Worm (Caenorhabditis elegans): Measurements from ENCODE around the gene egl-47.

Gene egl-47

DNA sequence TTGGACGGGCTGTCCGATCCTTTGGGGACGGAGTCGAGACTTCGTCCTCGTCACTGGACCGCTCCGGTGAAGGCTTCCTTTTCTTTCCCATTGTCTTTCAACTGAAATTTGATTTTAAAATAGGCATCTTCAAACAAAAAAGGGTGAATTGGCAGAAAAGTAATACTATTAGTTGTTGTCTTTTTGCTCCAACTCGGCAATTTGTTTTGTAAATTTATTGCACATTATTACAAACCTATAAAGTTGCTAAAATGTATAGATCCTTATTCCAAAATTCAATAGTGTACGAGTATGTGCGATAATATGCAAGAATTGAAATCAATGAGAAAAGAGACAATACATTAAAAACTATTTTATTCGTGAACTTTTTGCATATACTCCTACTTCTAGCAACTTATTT is 39.5 kb upstream of the egl-47 start, which contains the start of gene lsy-12:
lsy-12 (minus strand) TSS at position 101 of the 400 bp plus-strand sequence.
- no peak for TF ChIP-seq ceh-62 (tag; optimal IDR thresholded peaks at IDR 0.05)
- no peak for TF ChIP-seq F44E2.7 (GFP tag; IDR thresholded peaks at IDR 0.05)

DNA sequence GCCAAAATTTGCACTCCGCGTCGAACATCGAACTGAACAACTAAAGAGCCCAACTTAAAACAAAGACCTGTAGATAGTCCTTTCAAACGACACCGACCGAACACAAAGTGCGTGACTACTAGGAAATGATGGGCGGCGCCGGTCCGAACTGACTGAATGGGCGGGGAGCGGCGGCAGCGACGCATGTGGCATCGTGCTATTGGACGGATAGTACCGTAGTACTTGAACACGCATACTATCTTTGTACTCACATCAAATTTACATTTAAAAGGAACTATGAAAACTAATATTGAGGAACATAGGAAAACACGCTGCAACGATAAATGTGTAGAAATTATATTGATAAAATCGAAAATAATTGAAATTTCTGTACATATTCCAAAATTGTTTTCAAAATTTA is 39.0 kb upstream of the egl-47 start:
- TF ChIP-seq D1046.2 (GFP tag; IDR thresholded peaks at IDR 0.05) (no peak), aha-1 (tag) (peak; percentile 50), pha-4 (GFP tag; IDR thresholded peaks at IDR 0.05) (no peak), pha-4 (tag; optimal IDR thresholded peaks at IDR 0.05) (no peak)

DNA sequence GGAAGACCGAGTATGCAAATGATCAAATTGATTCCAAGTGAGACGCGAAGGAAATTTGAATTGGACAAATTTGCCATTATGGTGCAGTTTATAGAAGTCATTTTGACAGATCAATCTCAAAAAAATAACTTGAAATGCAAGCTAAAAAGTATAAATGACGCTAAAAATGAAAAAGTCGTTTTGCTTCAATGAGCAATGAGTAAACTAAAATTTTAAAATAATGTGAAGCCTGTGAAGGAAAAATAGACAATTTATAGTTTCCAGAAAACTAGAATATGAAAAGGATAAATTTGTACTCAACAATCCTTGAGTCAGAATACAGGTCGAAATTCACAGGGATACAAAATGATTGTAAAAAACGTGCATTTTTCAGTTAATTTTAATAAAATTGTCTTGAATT is 31.1 kb upstream of the egl-47 start, which contains the start of gene srab-17:
srab-17 (minus strand) TSS at position 101 of the 400 bp plus-strand sequence.
- TF ChIP-seq lin-1 (GFP tag; IDR thresholded peaks at IDR 0.05) (no peak), nhr-102 (tag; optimal IDR thresholded peaks at IDR 0.05) (no peak), nhr-11 (tag; optimal IDR thresholded peaks at IDR 0.05) (no peak), snpc-4 (tag; optimal IDR thresholded peaks at IDR 0.05) (no peak), zip-2 (tag; optimal IDR thresholded peaks at IDR 0.05) (no peak), Y105C5A.15 (GFP tag; IDR thresholded peaks at IDR 0.05) (no peak), nhr-41 (GFP tag; IDR thresholded peaks at IDR 0.05) (no peak), zfp-2 (tag; optimal IDR thresholded peaks at IDR 0.05) (no peak), F10B5.3 (tag; optimal IDR thresholded peaks at IDR 0.05) (no peak), ceh-44 (GFP tag; IDR thresholded peaks at IDR 0.05) (no peak)

DNA sequence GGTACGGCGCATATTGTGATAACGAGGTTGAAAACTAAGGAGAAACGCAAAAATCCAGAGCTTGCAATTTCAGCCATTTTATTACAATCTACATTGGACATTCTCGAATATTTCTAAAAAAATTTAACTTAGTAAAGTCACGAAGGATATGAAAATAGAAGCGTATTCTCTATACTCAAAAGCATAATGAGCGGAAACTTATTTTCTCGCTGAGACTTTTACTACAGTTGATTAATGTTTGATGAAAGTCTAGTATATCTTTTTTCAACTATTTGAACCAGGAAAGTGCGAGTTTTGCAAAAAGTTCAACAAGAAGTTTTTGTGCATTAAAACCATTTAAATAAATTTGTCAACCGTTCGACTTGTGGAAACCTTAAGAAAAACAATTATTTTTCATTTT is 28.0 kb upstream of the egl-47 start, which contains the start of gene srab-18:
srab-18 (minus strand) TSS at position 101 of the 400 bp plus-strand sequence.
- TF ChIP-seq aha-1 (tag): peak; percentile 16
- TF ChIP-seq lin-29 (GFP tag; IDR thresholded peaks at IDR 0.05): no peak
- TF ChIP-seq D1046.2 (GFP tag; IDR thresholded peaks at IDR 0.05): no peak
- no peak for TF ChIP-seq rbr-2 (tag; optimal IDR thresholded peaks at IDR 0.05)
- no peak for TF ChIP-seq unc-130 (GFP tag; optimal IDR thresholded peaks at IDR 0.05)
- TF ChIP-seq daf-12 (tag; optimal IDR thresholded peaks at IDR 0.05): no peak

DNA sequence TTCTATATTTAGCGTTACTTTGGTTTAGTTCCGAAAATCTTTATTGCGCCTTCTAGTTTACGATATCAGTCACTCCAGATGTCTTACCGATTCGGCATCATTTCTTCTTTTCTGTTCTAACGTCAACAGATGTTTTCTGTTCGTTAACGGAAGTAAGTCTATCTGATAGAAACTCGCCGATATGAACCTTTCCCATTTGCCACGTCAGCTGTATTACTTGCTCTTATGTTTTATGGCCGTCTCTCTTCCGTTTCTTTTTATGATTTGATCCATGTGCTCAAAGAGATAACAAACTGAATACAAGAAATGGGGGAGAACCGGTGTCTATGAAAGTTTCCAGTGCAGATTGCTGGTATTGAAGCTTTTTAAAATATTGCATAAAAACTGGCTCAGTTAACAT is 20.0 kb upstream of the egl-47 start, which contains the start of gene srab-26:
srab-26 (minus strand) TSS at position 101 of the 400 bp plus-strand sequence.
- TF ChIP-seq Y75B8A.6 (GFP tag; IDR thresholded peaks at IDR 0.05): no peak
- no peak for TF ChIP-seq nhr-6 (tag; optimal IDR thresholded peaks at IDR 0.05)
- no peak for TF ChIP-seq dmd-8 (GFP tag; IDR thresholded peaks at IDR 0.05)
- TF ChIP-seq F26F4.8 (GFP tag; conservative IDR thresholded peaks at IDR 0.05): no peak
- TF ChIP-seq dpl-1 (GFP tag; optimal IDR thresholded peaks at IDR 0.05): no peak

DNA sequence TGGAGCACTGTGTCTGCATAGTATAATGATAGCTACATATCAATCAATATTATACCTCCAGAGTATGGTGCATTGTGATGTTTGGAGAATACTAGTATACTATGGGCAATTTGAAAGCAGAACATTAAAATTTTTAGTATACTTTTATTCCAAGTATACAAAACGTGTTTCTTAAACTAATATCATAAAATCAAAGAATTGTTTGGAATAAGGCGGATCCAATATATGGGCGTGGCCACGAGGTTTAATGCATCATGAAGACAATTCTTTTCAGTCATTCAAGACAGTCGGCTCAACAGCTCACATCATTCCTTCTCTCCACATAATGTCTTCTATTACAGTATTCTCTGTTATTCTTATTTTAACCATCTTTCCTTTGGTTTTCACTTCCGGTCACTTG is 19.5 kb upstream of the egl-47 start, which contains the start of gene sdz-31:
sdz-31 (plus strand) TSS at position 301 of the 400 bp plus-strand sequence.
- TF ChIP-seq daf-16 (GFP tag; optimal IDR thresholded peaks at IDR 0.05) (no peak), daf-16 (tag; optimal IDR thresholded peaks at IDR 0.05) (no peak), ZK546.5 (tag; optimal IDR thresholded peaks at IDR 0.05) (no peak)

DNA sequence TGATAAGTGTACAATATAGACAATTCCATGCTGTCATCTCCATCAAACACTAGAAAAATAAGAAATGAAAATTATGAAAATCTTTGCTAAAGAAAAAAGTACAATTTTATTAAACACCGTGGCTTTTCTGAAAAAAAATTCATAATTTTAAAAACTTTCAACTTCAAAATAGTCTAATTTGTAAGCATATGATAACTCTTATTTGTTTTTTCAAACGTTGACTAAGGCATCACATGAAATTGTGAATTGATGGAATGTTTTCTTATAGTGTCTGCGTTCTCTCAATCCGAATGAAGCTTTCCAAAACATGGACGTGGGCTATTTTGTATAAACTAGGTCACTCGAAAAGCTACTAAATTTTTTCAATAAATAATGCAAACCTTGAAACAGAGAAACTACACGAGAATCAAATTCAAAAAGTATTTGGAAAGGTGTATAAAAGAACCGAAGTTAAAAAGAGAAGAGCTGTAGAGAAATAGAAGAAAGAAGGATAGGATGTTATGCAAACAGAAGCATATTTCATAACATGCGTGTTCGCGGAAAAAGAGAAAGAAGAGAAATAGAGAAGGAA is 13.4 kb upstream of the egl-47 start, which contains the start of gene clp-9:
clp-9 (minus strand) TSS at position 51 of the 571 bp plus-strand sequence.
- no peak for TF ChIP-seq nhr-28 (tag; optimal IDR thresholded peaks at IDR 0.05)
- no peak for TF ChIP-seq jun-1 (tag; optimal IDR thresholded peaks at IDR 0.05)
- TF ChIP-seq mdl-1 (tag; optimal IDR thresholded peaks at IDR 0.05): no peak
- peak in 1 of 2 experiments; percentile 92 for TF ChIP-seq unc-62 (GFP tag; optimal IDR thresholded peaks at IDR 0.05 in 1 of 2)
- TF ChIP-seq unc-62 (tag; optimal IDR thresholded peaks at IDR 0.05): no peak
- TF ChIP-seq nhr-77 (tag; optimal IDR thresholded peaks at IDR 0.05): no peak
- no peak for TF ChIP-seq F49E8.2 (tag; optimal IDR thresholded peaks at IDR 0.05; ENCODE audit: borderline replicate concordance)
- no peak for TF ChIP-seq tra-1 (GFP tag; IDR thresholded peaks at IDR 0.05)

Data from whole organism, L4 larva.